Fruit fly (Drosophila melanogaster) Kc167 (cell line): ENCODE results near the gene PCNA2.

Experiments used
- Sin3A ChIP-seq: fragments of >200 bp; optimal IDR thresholded peaks from 2 replicates; lab custom pipeline; 2018; ENCODE audit warnings: missing external identifiers
- psq ChIP-seq: fragments of >200 bp; optimal IDR thresholded peaks from 2 replicates; lab custom pipeline; 2017; ENCODE audit warnings: missing external identifiers

DNA sequence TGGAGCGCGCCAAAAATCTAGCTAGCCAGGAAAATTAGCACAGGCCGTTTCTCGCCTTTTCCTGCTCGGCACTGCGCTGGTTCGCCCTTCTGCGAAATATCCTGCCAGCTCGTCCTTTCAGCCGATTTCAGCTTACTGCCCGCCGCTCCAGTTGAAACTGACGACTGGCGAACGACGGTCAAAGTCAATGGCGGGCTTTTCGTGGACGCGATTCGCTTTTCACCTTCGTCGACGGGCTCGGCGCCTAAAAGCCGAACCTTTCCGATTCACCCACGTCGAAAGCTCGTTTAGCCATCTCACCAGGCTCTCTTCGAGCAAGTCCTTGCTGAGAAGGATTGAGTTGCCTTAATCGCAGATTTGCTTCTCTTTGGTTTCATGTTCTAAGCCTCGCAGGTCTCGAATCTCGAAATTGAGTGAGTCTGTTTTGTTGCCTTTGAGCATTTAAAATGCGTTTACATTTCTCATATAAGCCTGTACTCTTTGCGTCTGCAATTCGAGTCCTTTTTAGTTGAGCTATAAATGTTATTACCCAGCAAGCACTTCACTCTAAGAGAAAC lies 21.7 kb upstream of the PCNA2 start:
- TF ChIP-seq psq (lab: Kevin White, UChicago), result no peak
- no peak for TF ChIP-seq Sin3A
